Worm (Caenorhabditis elegans): ENCODE measurements around the gene myo-2.

Gene myo-2

DNA sequence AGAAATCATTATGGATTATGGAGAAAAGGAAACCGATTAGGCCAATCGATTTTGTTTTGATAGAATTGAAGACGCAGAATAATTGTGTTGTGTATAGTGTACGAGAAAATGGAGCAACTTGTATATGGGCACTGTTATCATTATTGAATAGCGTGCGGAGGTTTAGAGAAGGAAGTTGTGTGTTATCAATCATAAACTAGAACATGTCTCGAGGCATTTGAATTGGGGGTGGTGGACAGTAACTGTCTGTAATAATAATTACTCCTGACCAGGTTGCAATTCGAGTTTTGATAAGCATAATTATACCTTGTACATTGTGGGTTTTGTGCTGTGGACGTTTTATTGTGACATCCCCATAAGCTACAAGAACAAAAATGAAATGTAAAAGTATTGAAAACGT lies 1.1 kb upstream of the myo-2 start, which contains the start of gene cdf-2:
Gene cdf-2, minus strand, starts transcription at position 149 of the 400 bp plus-strand sequence.
- TF ChIP-seq attf-5 (GFP tag; optimal IDR thresholded peaks at IDR 0.05) (no peak), nhr-80 (tag; optimal IDR thresholded peaks at IDR 0.05) (peak; percentile 67)

DNA sequence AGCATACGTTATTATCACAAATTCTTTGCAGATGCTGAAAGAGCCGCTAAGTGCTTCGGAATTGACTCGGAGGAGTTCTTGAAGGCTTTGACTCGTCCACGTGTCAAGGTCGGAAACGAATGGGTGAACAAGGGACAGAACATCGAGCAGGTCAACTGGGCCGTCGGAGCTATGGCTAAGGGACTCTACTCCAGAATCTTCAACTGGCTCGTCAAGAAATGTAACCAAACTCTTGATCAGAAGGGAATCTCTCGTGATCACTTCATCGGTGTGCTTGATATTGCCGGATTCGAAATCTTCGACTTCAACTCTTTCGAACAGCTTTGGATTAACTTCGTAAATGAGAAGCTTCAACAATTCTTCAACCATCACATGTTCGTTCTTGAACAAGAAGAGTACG lies 2.0 kb downstream of the myo-2 start:
- TF ChIP-seq tbx-9 (tag; optimal IDR thresholded peaks at IDR 0.05; ENCODE audit: borderline replicate concordance) (no peak), ztf-25 (GFP tag; IDR thresholded peaks at IDR 0.05) (no peak), dpl-1 (GFP tag; optimal IDR thresholded peaks at IDR 0.05) (no peak), bed-2 (GFP tag; IDR thresholded peaks at IDR 0.05) (no peak), pbrm-1 (GFP tag; IDR thresholded peaks at IDR 0.05) (no peak), sptf-2 (GFP tag; optimal IDR thresholded peaks at IDR 0.05) (no peak), pha-4 (tag; optimal IDR thresholded peaks at IDR 0.05) (no peak), T07F8.4 (tag; optimal IDR thresholded peaks at IDR 0.05) (no peak), egl-18 (GFP tag; IDR thresholded peaks at IDR 0.05) (no peak), ccch-3 (GFP tag; optimal IDR thresholded peaks at IDR 0.05) (no peak), snpc-4 (GFP tag; optimal IDR thresholded peaks at IDR 0.05) (no peak), snpc-4 (tag; optimal IDR thresholded peaks at IDR 0.05) (no peak), nhr-90 (tag; optimal IDR thresholded peaks at IDR 0.05) (no peak), tlf-1 (GFP tag; optimal IDR thresholded peaks at IDR 0.05) (no peak), hmg-20 (GFP tag; IDR thresholded peaks at IDR 0.05) (no peak), madf-6 (GFP tag; IDR thresholded peaks at IDR 0.05) (no peak), zfh-2 (GFP tag; conservative IDR thresholded peaks at IDR 0.05) (no peak), hrde-1 (tag; optimal IDR thresholded peaks at IDR 0.05; ENCODE audit: borderline replicate concordance) (no peak), nfya-2 (GFP tag; IDR thresholded peaks at IDR 0.05) (no peak), atf-7 (tag; optimal IDR thresholded peaks at IDR 0.05) (no peak)

DNA sequence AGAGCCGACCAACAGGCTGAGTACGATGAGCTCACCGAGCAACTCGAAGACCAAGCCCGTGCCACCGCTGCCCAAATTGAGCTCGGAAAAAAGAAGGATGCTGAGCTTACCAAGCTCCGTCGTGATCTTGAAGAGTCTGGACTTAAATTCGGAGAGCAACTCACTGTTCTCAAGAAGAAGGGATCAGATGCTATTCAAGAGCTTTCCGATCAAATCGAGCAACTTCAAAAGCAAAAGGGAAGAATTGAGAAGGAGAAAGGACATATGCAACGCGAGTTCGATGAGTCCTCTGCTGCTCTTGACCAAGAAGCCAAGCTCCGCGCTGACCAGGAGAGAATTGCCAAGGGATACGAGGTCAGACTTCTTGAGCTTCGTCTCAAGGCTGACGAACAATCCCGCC lies 4.4 kb downstream of the myo-2 start:
- no peak for TF ChIP-seq ztf-6 (GFP tag; IDR thresholded peaks at IDR 0.05)
- no peak for TF ChIP-seq Y56A3A.18 (GFP tag; IDR thresholded peaks at IDR 0.05)
- no peak for TF ChIP-seq C17E4.6 (GFP tag; IDR thresholded peaks at IDR 0.05)
- TF ChIP-seq F52B5.7 (tag; optimal IDR thresholded peaks at IDR 0.05), result no peak
- TF ChIP-seq lag-1 (GFP tag; IDR thresholded peaks at IDR 0.05), result no peak
- TF ChIP-seq rpc-1 (optimal IDR thresholded peaks at IDR 0.05), result no peak
- no peak for TF ChIP-seq rpc-1 (tag; optimal IDR thresholded peaks at IDR 0.05)
- TF ChIP-seq lsl-1 (GFP tag; optimal IDR thresholded peaks at IDR 0.05), result no peak
- no peak for TF ChIP-seq lin-40 (tag; optimal IDR thresholded peaks at IDR 0.05)
- no peak for TF ChIP-seq F33H1.4 (GFP tag; IDR thresholded peaks at IDR 0.05)
- TF ChIP-seq pbrm-1 (GFP tag; IDR thresholded peaks at IDR 0.05), result no peak

DNA sequence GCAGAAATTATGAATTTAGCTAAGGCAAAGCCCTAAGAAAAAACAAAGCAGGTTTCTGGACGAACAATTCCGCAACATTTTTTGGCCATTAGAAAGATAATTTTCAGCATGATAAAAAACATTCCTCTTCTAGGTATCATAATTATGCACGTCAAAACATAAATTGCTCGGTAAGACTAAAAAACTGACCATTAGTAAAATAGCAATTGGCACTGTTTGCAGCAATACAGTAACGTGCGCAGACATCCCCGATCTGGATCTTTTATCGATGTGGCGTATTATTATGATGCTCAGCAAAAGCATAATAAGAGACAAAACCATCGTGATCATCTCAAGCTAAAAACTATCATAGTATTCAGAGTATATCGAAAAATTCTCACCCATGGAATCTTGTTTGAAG lies 8.6 kb downstream of the myo-2 start:
- no peak for TF ChIP-seq efl-1 (GFP tag; optimal IDR thresholded peaks at IDR 0.05)
- no peak for TF ChIP-seq F39B2.1 (GFP tag; IDR thresholded peaks at IDR 0.05)
- no peak for TF ChIP-seq egl-18 (GFP tag; IDR thresholded peaks at IDR 0.05)
- TF ChIP-seq hmg-20 (GFP tag; IDR thresholded peaks at IDR 0.05), result no peak
- no peak for TF ChIP-seq unc-62 (GFP tag; optimal IDR thresholded peaks at IDR 0.05)
- TF ChIP-seq nhr-27 (tag; optimal IDR thresholded peaks at IDR 0.05), result no peak
- no peak for TF ChIP-seq atf-7 (tag; optimal IDR thresholded peaks at IDR 0.05)
- TF ChIP-seq dpl-1 (GFP tag; optimal IDR thresholded peaks at IDR 0.05), result no peak
- no peak for TF ChIP-seq attf-3 (GFP tag; conservative IDR thresholded peaks at IDR 0.05)
- no peak for TF ChIP-seq fkh-3 (tag; optimal IDR thresholded peaks at IDR 0.05)
- no peak for TF ChIP-seq lin-35 (GFP tag; optimal IDR thresholded peaks at IDR 0.05)
- no peak for TF ChIP-seq ceh-40 (GFP tag; IDR thresholded peaks at IDR 0.05)
- no peak for TF ChIP-seq repo-1 (tag; optimal IDR thresholded peaks at IDR 0.05)
- TF ChIP-seq Y56A3A.18 (GFP tag; IDR thresholded peaks at IDR 0.05), result no peak
- no peak for TF ChIP-seq B0261.1 (tag; optimal IDR thresholded peaks at IDR 0.05)
- no peak for TF ChIP-seq pha-4 (tag; optimal IDR thresholded peaks at IDR 0.05)
- no peak for TF ChIP-seq tbx-9 (tag; optimal IDR thresholded peaks at IDR 0.05; ENCODE audit: borderline replicate concordance)
- TF ChIP-seq lin-40 (tag; optimal IDR thresholded peaks at IDR 0.05), result no peak
- TF ChIP-seq zim-3 (tag; optimal IDR thresholded peaks at IDR 0.05), result no peak

Measured in whole organism, young adult.